Fruit fly (Drosophila melanogaster) whole organism, embryonic: ENCODE data around the gene snz.

Experiments
- BEAF-32 ChIP-seq: fragments of 200-800 bp; sonication (Bioruptor generic); optimal IDR thresholded peaks from 3 replicates; lab custom pipeline; 2017; ENCODE audit warnings: missing biosample characterization, missing genetic modification characterization, mild to moderate bottlenecking, moderate library complexity, missing genetic modification reagents
- Bgb ChIP-seq: fragments of 200-800 bp; sonication (Bioruptor generic); IDR thresholded peaks from 2 replicates; pipeline ENCODE4 v1.3.6; 2022; ENCODE audit warnings: missing biosample characterization, missing genetic modification characterization; ENCODE audit not compliant: partially characterized antibody
- CG10209 ChIP-seq: fragments of 200-800 bp; sonication (Bioruptor generic); optimal IDR thresholded peaks from 3 replicates; lab custom pipeline; 2017; ENCODE audit warnings: missing biosample characterization, mild to moderate bottlenecking, missing genetic modification characterization, missing genetic modification reagents
- CG11093 ChIP-seq: fragments of 200-800 bp; sonication (Bioruptor generic); IDR thresholded peaks from 3 replicates; pipeline ENCODE4 v1.3.6; 2022; ENCODE audit warnings: missing biosample characterization, missing genetic modification characterization
- CG13296 ChIP-seq: fragments of 200-800 bp; sonication (Bioruptor generic); optimal IDR thresholded peaks from 3 replicates; lab custom pipeline; 2018; ENCODE audit warnings: missing biosample characterization, mild to moderate bottlenecking, missing genetic modification characterization
- CG14860 ChIP-seq: fragments of 200-800 bp; sonication (Bioruptor generic); IDR thresholded peaks from 3 replicates; pipeline ENCODE4 v1.3.6; 2022; ENCODE audit warnings: missing biosample characterization, missing genetic modification characterization; ENCODE audit not compliant: partially characterized antibody
- CG15073 ChIP-seq: fragments of 200-800 bp; sonication (Bioruptor generic); optimal IDR thresholded peaks from 2 replicates; lab custom pipeline; 2016; ENCODE audit warnings: missing biosample characterization, missing genetic modification characterization
- CG16815 ChIP-seq: fragments of 200-800 bp; sonication (Bioruptor generic); optimal IDR thresholded peaks from 3 replicates; lab custom pipeline; 2017; ENCODE audit warnings: missing biosample characterization, mild to moderate bottlenecking, missing genetic modification characterization
- CG17568 ChIP-seq: fragments of 200-800 bp; sonication (Bioruptor generic); optimal IDR thresholded peaks from 2 replicates; lab custom pipeline; 2018; ENCODE audit warnings: missing biosample characterization, mild to moderate bottlenecking, missing genetic modification characterization, moderate library complexity
- CG18011 ChIP-seq: fragments of 200-800 bp; sonication (Bioruptor generic); optimal IDR thresholded peaks from 2 replicates; lab custom pipeline; 2017; ENCODE audit warnings: missing biosample characterization, missing genetic modification characterization, mild to moderate bottlenecking, moderate library complexity, missing genotype
- CG18764 ChIP-seq: fragments of 200-800 bp; sonication (Bioruptor generic); optimal IDR thresholded peaks from 3 replicates; lab custom pipeline; 2016; ENCODE audit warnings: missing biosample characterization, missing genetic modification characterization
- CG30403 ChIP-seq: fragments of 200-800 bp; sonication (Bioruptor generic); optimal IDR thresholded peaks from 3 replicates; lab custom pipeline; 2016; ENCODE audit warnings: missing biosample characterization, missing genetic modification characterization
- CG6272 ChIP-seq: fragments of 200-800 bp; sonication (Bioruptor generic); IDR thresholded peaks from 2 replicates; pipeline ENCODE4 v1.3.6; 2022; ENCODE audit warnings: missing biosample characterization, missing genetic modification characterization
- CG6654 ChIP-seq: fragments of 200-800 bp; sonication (Bioruptor generic); optimal IDR thresholded peaks from 2 replicates; lab custom pipeline; 2017; ENCODE audit warnings: missing biosample characterization, mild to moderate bottlenecking, missing genetic modification characterization
- CG6765 ChIP-seq: fragments of 200-800 bp; sonication (Bioruptor generic); optimal IDR thresholded peaks from 3 replicates; lab custom pipeline; 2017; ENCODE audit warnings: missing biosample characterization, mild to moderate bottlenecking, missing genetic modification characterization
- CG6791 ChIP-seq: fragments of 200-800 bp; sonication (Bioruptor generic); IDR thresholded peaks from 3 replicates; pipeline ENCODE4 v1.3.6; 2022; ENCODE audit warnings: missing biosample characterization, missing genetic modification characterization; ENCODE audit not compliant: partially characterized antibody
- CG6813 ChIP-seq: fragments of 200-800 bp; sonication (Bioruptor generic); optimal IDR thresholded peaks from 2 replicates; lab custom pipeline; 2017; ENCODE audit warnings: missing biosample characterization, missing genetic modification characterization, mild to moderate bottlenecking, moderate library complexity, missing genetic modification reagents
- CG7357 ChIP-seq: fragments of 200-800 bp; sonication (Bioruptor generic); IDR thresholded peaks from 3 replicates; pipeline ENCODE4 v1.3.6; 2022; ENCODE audit warnings: missing biosample characterization, missing genetic modification characterization
- CG7556 ChIP-seq: fragments of 200-800 bp; sonication (Bioruptor generic); optimal IDR thresholded peaks from 2 replicates; lab custom pipeline; 2017; ENCODE audit warnings: missing biosample characterization, mild to moderate bottlenecking, missing genetic modification characterization
- CG8359 ChIP-seq: fragments of 200-800 bp; sonication (Bioruptor generic); optimal IDR thresholded peaks from 2 replicates; lab custom pipeline; 2017; ENCODE audit warnings: missing biosample characterization, mild to moderate bottlenecking, missing genetic modification characterization, borderline replicate concordance
- CG9215 ChIP-seq: fragments of 200-800 bp; sonication (Bioruptor generic); IDR thresholded peaks from 2 replicates; pipeline ENCODE4 v1.3.6; 2022; ENCODE audit warnings: missing biosample characterization, missing genetic modification characterization
- CG9797 ChIP-seq: fragments of 200-800 bp; sonication (Bioruptor generic); optimal IDR thresholded peaks from 3 replicates; lab custom pipeline; 2018; ENCODE audit warnings: missing biosample characterization, mild to moderate bottlenecking, missing genetic modification characterization
- Camta ChIP-seq: fragments of 200-800 bp; sonication (Bioruptor generic); optimal IDR thresholded peaks from 2 replicates; lab custom pipeline; 2016; ENCODE audit warnings: missing biosample characterization, missing genetic modification characterization
- CkIIα-i1 ChIP-seq: fragments of 200-800 bp; sonication (Bioruptor generic); IDR thresholded peaks from 2 replicates; pipeline ENCODE4 v1.3.6; 2022; ENCODE audit warnings: missing biosample characterization, missing genetic modification characterization
- Dfd ChIP-seq, 2 experiments: fragments of >200 bp; optimal IDR thresholded peaks; 2 replicates each; lab custom pipeline; 2017; ENCODE audit warnings: missing biosample characterization in 2 of 2, missing genetic modification characterization in 2 of 2
- Eip74EF ChIP-seq, 2 experiments: fragments of 200-800 bp in 1 of 2; fragments of >200 bp in 1 of 2; sonication (Bioruptor generic) in 1 of 2; optimal IDR thresholded peaks; 2 replicates each; lab custom pipeline; 2017 to 2019; ENCODE audit warnings: missing biosample characterization in 2 of 2, missing genetic modification characterization in 2 of 2, mild to moderate bottlenecking in 1 of 2, moderate library complexity in 1 of 2
- Fer2 ChIP-seq: fragments of 200-800 bp; sonication (Bioruptor generic); optimal IDR thresholded peaks from 2 replicates; lab custom pipeline; 2018; ENCODE audit warnings: missing biosample characterization, mild to moderate bottlenecking, missing genetic modification characterization, moderate library complexity
- Jarid2 ChIP-seq: fragments of 200-800 bp; sonication (Bioruptor generic); optimal IDR thresholded peaks from 3 replicates; lab custom pipeline; 2017; ENCODE audit warnings: mild to moderate bottlenecking, missing biosample characterization, missing genetic modification reagents, missing genetic modification characterization
- NFAT ChIP-seq: fragments of 200-800 bp; sonication (Bioruptor generic); IDR thresholded peaks from 2 replicates; pipeline ENCODE4 v1.3.6; 2022; ENCODE audit warnings: missing biosample characterization, missing genetic modification characterization
- Opbp ChIP-seq: fragments of 200-800 bp; sonication (Bioruptor generic); IDR thresholded peaks from 3 replicates; pipeline ENCODE4 v1.3.6; 2022; ENCODE audit warnings: missing biosample characterization, missing genetic modification characterization; ENCODE audit not compliant: partially characterized antibody
- Sry-δ ChIP-seq: fragments of 200-800 bp; sonication (Bioruptor generic); optimal IDR thresholded peaks from 2 replicates; lab custom pipeline; 2016; ENCODE audit warnings: missing biosample characterization, missing genetic modification characterization
- bab2 ChIP-seq: fragments of 200-800 bp; sonication (Bioruptor generic); optimal IDR thresholded peaks from 2 replicates; lab custom pipeline; 2016; ENCODE audit warnings: missing biosample characterization, missing genetic modification characterization
- bsh ChIP-seq, 2 experiments: fragments of 200-800 bp; sonication (Bioruptor generic); optimal IDR thresholded peaks; 2 replicates each; lab custom pipeline; 2017 to 2018; ENCODE audit warnings: mild to moderate bottlenecking in 2 of 2, missing biosample characterization in 2 of 2, missing genetic modification characterization in 2 of 2, moderate library complexity in 1 of 2
- chm ChIP-seq: fragments of 200-800 bp; sonication (Bioruptor generic); IDR thresholded peaks from 2 replicates; pipeline ENCODE4 v1.3.6; 2022; ENCODE audit warnings: missing biosample characterization, missing genetic modification characterization
- crol ChIP-seq: fragments of 200-800 bp; sonication (Bioruptor generic); IDR thresholded peaks from 2 replicates; pipeline ENCODE4 v1.3.6; 2022; ENCODE audit warnings: missing biosample characterization, missing genetic modification characterization
- disco-r ChIP-seq: fragments of 200-800 bp; sonication (Bioruptor generic); optimal IDR thresholded peaks from 2 replicates; lab custom pipeline; 2016; ENCODE audit warnings: missing biosample characterization, missing genetic modification characterization
- fd64A ChIP-seq: fragments of 200-800 bp; sonication (Bioruptor generic); optimal IDR thresholded peaks from 3 replicates; lab custom pipeline; 2018; ENCODE audit warnings: missing biosample characterization, mild to moderate bottlenecking, missing genetic modification characterization
- gcm2 ChIP-seq: fragments of 200-800 bp; sonication (Bioruptor generic); optimal IDR thresholded peaks from 2 replicates; lab custom pipeline; 2016; ENCODE audit warnings: missing biosample characterization, missing genetic modification characterization
- gfzf ChIP-seq: fragments of 200-800 bp; sonication (Bioruptor generic); optimal IDR thresholded peaks from 2 replicates; lab custom pipeline; 2016; ENCODE audit warnings: missing biosample characterization, mild to moderate bottlenecking, missing genetic modification characterization, moderate library complexity
- gsb-n ChIP-seq: fragments of 200-800 bp; sonication (Bioruptor generic); optimal IDR thresholded peaks from 3 replicates; lab custom pipeline; 2018; ENCODE audit warnings: missing biosample characterization, mild to moderate bottlenecking, missing genetic modification characterization
- insv ChIP-seq, 2 experiments: fragments of 200-800 bp; sonication (Bioruptor generic); optimal IDR thresholded peaks; 3 replicates each; lab custom pipeline; 2016 to 2018; ENCODE audit warnings: missing biosample characterization in 2 of 2, missing genetic modification characterization in 2 of 2
- jumu ChIP-seq: fragments of 200-800 bp; sonication (Bioruptor generic); optimal IDR thresholded peaks from 3 replicates; lab custom pipeline; 2016; ENCODE audit warnings: missing biosample characterization, missing genetic modification characterization
- kni ChIP-seq: fragments of 200-800 bp; sonication (Bioruptor generic); optimal IDR thresholded peaks from 3 replicates; lab custom pipeline; 2017; ENCODE audit warnings: mild to moderate bottlenecking, missing biosample characterization, missing genetic modification reagents, missing genetic modification characterization
- repo ChIP-seq: fragments of 200-800 bp; sonication (Bioruptor generic); optimal IDR thresholded peaks from 2 replicates; lab custom pipeline; 2016; ENCODE audit warnings: missing biosample characterization, missing genetic modification characterization
- sna ChIP-seq: fragments of 200-800 bp; sonication (Bioruptor generic); IDR thresholded peaks from 2 replicates; pipeline ENCODE4 v1.3.6; 2022; ENCODE audit warnings: missing biosample characterization, missing genetic modification characterization; ENCODE audit not compliant: partially characterized antibody
- stc ChIP-seq: fragments of 200-800 bp; sonication (Bioruptor generic); IDR thresholded peaks from 2 replicates; pipeline ENCODE4 v1.3.6; 2022; ENCODE audit warnings: missing biosample characterization, missing genetic modification characterization
- trem ChIP-seq: fragments of 200-800 bp; optimal IDR thresholded peaks from 3 replicates; lab custom pipeline; 2019; ENCODE audit warnings: missing biosample characterization, mild to moderate bottlenecking, missing genetic modification characterization, moderate library complexity
- wor ChIP-seq: fragments of 200-800 bp; sonication (Bioruptor generic); IDR thresholded peaks from 2 replicates; pipeline ENCODE4 v1.3.6; 2022; ENCODE audit warnings: missing biosample characterization, missing genetic modification characterization

snz gene

DNA sequence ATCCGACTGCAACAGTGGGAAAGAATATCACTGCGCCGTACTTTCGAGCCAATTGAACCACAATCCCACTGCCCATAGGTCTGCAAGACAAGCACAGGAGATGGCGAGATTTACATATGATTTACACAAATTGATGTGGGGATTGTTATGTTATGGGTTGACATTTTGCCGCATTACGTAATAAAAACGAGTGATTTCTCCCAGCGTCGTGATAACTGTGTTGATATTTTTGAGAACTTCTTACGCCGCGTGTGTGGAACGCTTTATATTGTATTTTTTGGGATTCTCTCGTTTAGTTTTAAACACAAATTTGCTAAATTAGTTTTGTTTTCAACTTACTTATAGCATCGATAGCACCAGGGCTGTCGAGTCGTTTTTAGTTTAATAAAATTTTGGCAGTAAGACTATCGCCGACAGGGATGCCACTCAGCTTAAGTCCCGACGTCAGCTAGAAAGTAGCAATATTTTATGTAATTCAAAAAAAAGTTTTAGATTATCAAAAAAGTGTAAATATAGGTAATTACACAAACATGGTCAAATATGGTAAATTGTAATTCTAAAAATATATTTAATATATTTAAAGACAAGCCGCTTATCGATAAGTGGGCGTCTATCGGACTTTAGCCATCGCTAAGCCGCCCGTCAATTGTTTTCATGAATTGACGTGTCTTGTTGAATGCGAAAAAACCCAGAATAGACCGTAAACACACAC is 18.3 kb upstream of the snz start, which contains the start of the genes CG45089, ND-MNLL and p115 (continued):
- TF ChIP-seq CG30403 (GFP tag; lab: Kevin White, UChicago) (peak; percentile 75), stc (no peak), Jarid2 (GFP tag; lab: Kevin White, UChicago) (no peak), bab2 (GFP tag; lab: Kevin White, UChicago) (peak; percentile 24), chm (GFP tag; lab: Robert Waterston, UW) (no peak), Sry-δ (peak; percentile 78), jumu (no peak), Camta (GFP tag; lab: Kevin White, UChicago) (no peak), CG7556 (GFP tag; lab: Kevin White, UChicago) (peak; percentile 26), CG16815 (GFP tag; lab: Kevin White, UChicago) (peak; percentile 8), bsh (GFP tag; optimal IDR thresholded peaks at IDR 0.05; lab: Kevin White, UChicago) (peak in 1 of 2 experiments; percentile 60), Opbp (GFP tag; lab: Robert Waterston, UW) (no peak; the same call in 2 of the 3 replicates), CG18764 (GFP tag; lab: Kevin White, UChicago) (peak; percentile 44), CG17568 (GFP tag; lab: Kevin White, UChicago) (no peak), repo (GFP tag; lab: Kevin White, UChicago) (no peak), CG15073 (GFP tag; lab: Kevin White, UChicago) (no peak), CG9797 (GFP tag; lab: Kevin White, UChicago) (peak; percentile 22), CkIIα-i1 (GFP tag; lab: Robert Waterston, UW) (no peak), trem (tag; lab: Kevin White, UChicago) (peak; percentile 87), crol (GFP tag; lab: Robert Waterston, UW) (no peak), CG6272 (GFP tag; lab: Robert Waterston, UW) (peak; percentile 42; the same call in 1 of the 2 replicates), CG7357 (no peak), NFAT (GFP tag; lab: Robert Waterston, UW) (peak; percentile 44; the same call in 1 of the 2 replicates), CG10209 (GFP tag; lab: Kevin White, UChicago) (peak; percentile 25), CG18011 (peak; percentile 29), disco-r (GFP tag; lab: Kevin White, UChicago) (no peak), wor (no peak), CG6813 (GFP tag; lab: Kevin White, UChicago) (no peak), CG6765 (GFP tag; lab: Kevin White, UChicago) (peak; percentile 30), Dfd (GFP tag; optimal IDR thresholded peaks at IDR 0.05; lab: Kevin White, UChicago) (no peak), CG8359 (no peak), gcm2 (GFP tag; lab: Kevin White, UChicago) (no peak), insv (GFP tag; optimal IDR thresholded peaks at IDR 0.05; lab: Kevin White, UChicago) (peak in 1 of 2 experiments; percentile 56), Fer2 (tag; lab: Kevin White, UChicago) (peak; percentile 40), CG9215 (peak; percentile 25; the same call in 1 of the 2 replicates), kni (GFP tag; lab: Kevin White, UChicago) (no peak), gfzf (GFP tag; lab: Kevin White, UChicago) (peak; percentile 12), CG11093 (GFP tag; lab: Robert Waterston, UW) (no peak), CG6654 (no peak), Eip74EF (GFP tag; optimal IDR thresholded peaks at IDR 0.05; lab: Kevin White, UChicago) (peak in 1 of 2 experiments; percentile 23), gsb-n (peak; percentile 6), CG6791 (GFP tag; lab: Robert Waterston, UW) (no peak), Bgb (GFP tag; lab: Robert Waterston, UW) (peak; percentile 42), fd64A (no peak), sna (GFP tag; lab: Robert Waterston, UW) (peak; percentile 41; the same call in 1 of the 2 replicates), CG14860 (peak; percentile 61; the same call in 2 of the 3 replicates), CG13296 (peak; percentile 59), BEAF-32 (peak; percentile 75)
